Worm (Caenorhabditis elegans): ENCODE measurements around the gene acs-17.
A peak's percentile ranks its signal among the peaks of the same experiment; 100 is the strongest.

DNA sequence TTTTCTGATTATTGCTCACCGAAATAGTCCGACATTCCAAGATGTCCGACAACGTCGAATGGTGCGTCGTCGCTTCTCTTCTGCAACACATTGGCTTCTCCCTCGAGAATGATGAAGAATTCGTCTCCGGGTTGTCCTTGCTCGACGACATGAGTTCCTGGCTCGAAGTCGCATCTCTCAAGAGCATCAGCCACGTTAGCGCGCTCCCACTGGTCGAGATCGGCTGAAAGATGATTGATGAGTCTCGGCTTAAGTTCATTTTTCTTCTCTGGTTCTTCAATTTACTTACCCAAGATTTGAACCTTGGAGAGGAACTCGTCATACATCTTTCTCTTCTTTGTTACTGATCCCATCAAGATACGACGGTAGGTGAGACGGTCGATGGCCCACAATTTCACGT, 27.9 kb upstream of the acs-17 start:
- TF ChIP-seq F49E8.2 (tag; optimal IDR thresholded peaks at IDR 0.05; ENCODE audit: borderline replicate concordance) (no peak), nhr-25 (tag; optimal IDR thresholded peaks at IDR 0.05; ENCODE audit: borderline replicate concordance, insufficient read depth) (no peak), unc-39 (tag; optimal IDR thresholded peaks at IDR 0.05) (no peak), F37D6.2 (tag; optimal IDR thresholded peaks at IDR 0.05) (no peak), D1046.2 (GFP tag; IDR thresholded peaks at IDR 0.05) (no peak), ceh-20 (GFP tag; IDR thresholded peaks at IDR 0.05) (peak; percentile 69; the same call in 1 of the 2 replicates), nhr-10 (tag; optimal IDR thresholded peaks at IDR 0.05) (no peak)

Measured in whole organism, L4 larva.